Fruit fly (Drosophila melanogaster) whole organism, embryonic: ENCODE measurements around the gene Spn28Db.
A peak's percentile ranks its signal among the peaks of the same experiment; 100 is the strongest.

Source experiments
- Adf1 ChIP-seq: fragments of 200-800 bp; sonication (Bioruptor generic); IDR thresholded peaks from 2 replicates; pipeline ENCODE4 v1.3.6; 2022; ENCODE audit warnings: missing biosample characterization, missing genetic modification characterization
- Asciz ChIP-seq: fragments of 200-800 bp; sonication (Bioruptor generic); optimal IDR thresholded peaks from 2 replicates; lab custom pipeline; 2017; ENCODE audit warnings: missing biosample characterization, mild to moderate bottlenecking, missing genetic modification characterization, missing genetic modification reagents
- Atf6 ChIP-seq: fragments of 200-800 bp; sonication (Bioruptor generic); IDR thresholded peaks from 2 replicates; pipeline ENCODE4 v1.3.6; 2022; ENCODE audit warnings: missing biosample characterization, missing genetic modification characterization
- B-H1 ChIP-seq: fragments of 200-800 bp; sonication (Bioruptor generic); IDR thresholded peaks from 3 replicates; pipeline ENCODE4 v1.3.6; 2022; ENCODE audit warnings: missing biosample characterization, missing genetic modification characterization
- CG10209 ChIP-seq: fragments of 200-800 bp; sonication (Bioruptor generic); optimal IDR thresholded peaks from 3 replicates; lab custom pipeline; 2017; ENCODE audit warnings: missing biosample characterization, mild to moderate bottlenecking, missing genetic modification characterization, missing genetic modification reagents
- CG11504 ChIP-seq: fragments of 200-800 bp; sonication (Bioruptor generic); optimal IDR thresholded peaks from 3 replicates; lab custom pipeline; 2019; ENCODE audit warnings: missing biosample characterization, mild to moderate bottlenecking, missing genetic modification characterization, moderate library complexity
- CG13775 ChIP-seq: fragments of 200-800 bp; sonication (Bioruptor generic); optimal IDR thresholded peaks from 3 replicates; lab custom pipeline; 2017; ENCODE audit warnings: missing biosample characterization, mild to moderate bottlenecking, missing genetic modification characterization
- CG1792 ChIP-seq: fragments of 200-800 bp; sonication (Bioruptor generic); optimal IDR thresholded peaks from 2 replicates; lab custom pipeline; 2016; ENCODE audit warnings: missing biosample characterization, missing genetic modification characterization
- CG1832 ChIP-seq: fragments of 200-800 bp; sonication (Bioruptor generic); optimal IDR thresholded peaks from 2 replicates; lab custom pipeline; 2017; ENCODE audit warnings: missing biosample characterization, mild to moderate bottlenecking, missing genetic modification characterization, inconsistent platforms
- CG30431 ChIP-seq: fragments of 200-800 bp; sonication (Bioruptor generic); optimal IDR thresholded peaks from 2 replicates; lab custom pipeline; 2017; ENCODE audit warnings: missing biosample characterization, missing genetic modification characterization
- CG31365 ChIP-seq: fragments of 200-800 bp; sonication (Bioruptor generic); optimal IDR thresholded peaks from 2 replicates; lab custom pipeline; 2018; ENCODE audit warnings: missing biosample characterization, mild to moderate bottlenecking, missing genetic modification characterization
- CG3838 ChIP-seq: fragments of 200-800 bp; sonication (Bioruptor generic); optimal IDR thresholded peaks from 3 replicates; lab custom pipeline; 2016; ENCODE audit warnings: missing biosample characterization, missing genetic modification characterization
- CG3847 ChIP-seq: fragments of 200-800 bp; sonication (Bioruptor generic); IDR thresholded peaks from 2 replicates; pipeline ENCODE4 v1.3.6; 2022; ENCODE audit warnings: missing biosample characterization, missing genetic modification characterization
- CG43689 ChIP-seq: fragments of 200-800 bp; sonication (Bioruptor generic); IDR thresholded peaks from 2 replicates; pipeline ENCODE4 v1.3.6; 2022; ENCODE audit warnings: missing biosample characterization, missing genetic modification characterization
- CG7928 ChIP-seq: fragments of 200-800 bp; sonication (Bioruptor generic); optimal IDR thresholded peaks from 2 replicates; lab custom pipeline; 2017; ENCODE audit warnings: missing biosample characterization, mild to moderate bottlenecking, missing genetic modification characterization
- CG7987 ChIP-seq: fragments of 200-800 bp; sonication (Bioruptor generic); optimal IDR thresholded peaks from 2 replicates; lab custom pipeline; 2018; ENCODE audit warnings: missing biosample characterization, mild to moderate bottlenecking, missing genetic modification characterization, moderate library complexity
- CG8388 ChIP-seq: fragments of 200-800 bp; sonication (Bioruptor generic); optimal IDR thresholded peaks from 2 replicates; lab custom pipeline; 2019; ENCODE audit warnings: missing biosample characterization, mild to moderate bottlenecking, missing genetic modification characterization, moderate library complexity
- CG8924 ChIP-seq: fragments of 200-800 bp; optimal IDR thresholded peaks from 3 replicates; lab custom pipeline; 2019; ENCODE audit warnings: missing biosample characterization, mild to moderate bottlenecking, missing genetic modification characterization, moderate library complexity
- CG9215 ChIP-seq: fragments of 200-800 bp; sonication (Bioruptor generic); IDR thresholded peaks from 2 replicates; pipeline ENCODE4 v1.3.6; 2022; ENCODE audit warnings: missing biosample characterization, missing genetic modification characterization
- CG9437 ChIP-seq: fragments of 200-800 bp; sonication (Bioruptor generic); optimal IDR thresholded peaks from 2 replicates; lab custom pipeline; 2018; ENCODE audit warnings: missing biosample characterization, mild to moderate bottlenecking, missing genetic modification characterization
- Camta ChIP-seq: fragments of 200-800 bp; sonication (Bioruptor generic); optimal IDR thresholded peaks from 2 replicates; lab custom pipeline; 2016; ENCODE audit warnings: missing biosample characterization, missing genetic modification characterization
- CoRest ChIP-seq: fragments of 200-800 bp; sonication (Bioruptor generic); optimal IDR thresholded peaks from 3 replicates; lab custom pipeline; 2018; ENCODE audit warnings: missing biosample characterization, mild to moderate bottlenecking, missing genetic modification characterization, moderate library complexity
- CrebB ChIP-seq: fragments of 200-800 bp; sonication (Bioruptor generic); optimal IDR thresholded peaks from 3 replicates; lab custom pipeline; 2018; ENCODE audit warnings: missing biosample characterization, mild to moderate bottlenecking, missing genetic modification characterization
- Dref ChIP-seq: fragments of 200-800 bp; sonication (Bioruptor generic); IDR thresholded peaks from 2 replicates; pipeline ENCODE4 v1.3.6; 2022; ENCODE audit warnings: missing biosample characterization, missing genetic modification characterization
- Drgx ChIP-seq: fragments of 200-800 bp; sonication (Bioruptor generic); IDR thresholded peaks from 2 replicates; pipeline ENCODE4 v1.3.6; 2022; ENCODE audit warnings: missing biosample characterization, missing genetic modification characterization
- E2f2 ChIP-seq: fragments of 200-800 bp; sonication (Bioruptor generic); IDR thresholded peaks from 2 replicates; pipeline ENCODE4 v1.3.6; 2022; ENCODE audit warnings: missing biosample characterization, missing genetic modification characterization
- H2.0 ChIP-seq: fragments of 200-800 bp; sonication (Bioruptor generic); IDR thresholded peaks from 2 replicates; pipeline ENCODE4 v1.3.6; 2022; ENCODE audit warnings: missing biosample characterization, missing genetic modification characterization
- Hand ChIP-seq: fragments of 200-800 bp; sonication (Bioruptor generic); optimal IDR thresholded peaks from 2 replicates; lab custom pipeline; 2017; ENCODE audit warnings: mild to moderate bottlenecking, missing biosample characterization, missing genetic modification reagents, missing genetic modification characterization
- Hr3 ChIP-seq: fragments of 200-800 bp; sonication (Bioruptor generic); optimal IDR thresholded peaks from 3 replicates; lab custom pipeline; 2016; ENCODE audit warnings: missing biosample characterization, missing genetic modification characterization
- Myb ChIP-seq: fragments of 200-800 bp; sonication (Bioruptor generic); optimal IDR thresholded peaks from 2 replicates; lab custom pipeline; 2016; ENCODE audit warnings: missing biosample characterization, missing genetic modification characterization
- Oli ChIP-seq: fragments of 200-800 bp; sonication (Bioruptor generic); optimal IDR thresholded peaks from 2 replicates; lab custom pipeline; 2018; ENCODE audit warnings: missing biosample characterization, mild to moderate bottlenecking, missing genetic modification characterization, moderate library complexity
- Scr ChIP-seq: fragments of 200-800 bp; sonication (Bioruptor generic); IDR thresholded peaks from 2 replicates; pipeline ENCODE4 v1.3.6; 2022; ENCODE audit warnings: missing biosample characterization, missing genetic modification characterization; ENCODE audit not compliant: partially characterized antibody
- Sox102F ChIP-seq: fragments of 200-800 bp; sonication (Bioruptor generic); optimal IDR thresholded peaks from 2 replicates; lab custom pipeline; 2018; ENCODE audit warnings: missing biosample characterization, mild to moderate bottlenecking, missing genetic modification characterization, moderate library complexity
- ara ChIP-seq: fragments of 200-800 bp; sonication (Bioruptor generic); IDR thresholded peaks from 2 replicates; pipeline ENCODE4 v1.3.6; 2022; ENCODE audit warnings: missing biosample characterization, missing genetic modification characterization
- bcd ChIP-seq: fragments of 200-800 bp; sonication (Bioruptor generic); optimal IDR thresholded peaks from 2 replicates; lab custom pipeline; 2017; ENCODE audit warnings: missing biosample characterization, mild to moderate bottlenecking, missing genetic modification characterization
- cato ChIP-seq: fragments of 200-800 bp; sonication (Bioruptor generic); optimal IDR thresholded peaks from 2 replicates; lab custom pipeline; 2016; ENCODE audit warnings: missing biosample characterization, missing genetic modification characterization, borderline replicate concordance
- chif ChIP-seq, 2 experiments: fragments of 200-800 bp; sonication (Bioruptor generic); optimal IDR thresholded peaks; 3 replicates each; lab custom pipeline; 2016; ENCODE audit warnings: missing biosample characterization in 2 of 2, missing genetic modification characterization in 2 of 2
- crc ChIP-seq: fragments of 200-800 bp; sonication (Bioruptor generic); optimal IDR thresholded peaks from 2 replicates; lab custom pipeline; 2016; ENCODE audit warnings: missing biosample characterization, missing genetic modification characterization
- crp ChIP-seq, 2 experiments: fragments of 200-800 bp; sonication (Bioruptor generic); optimal IDR thresholded peaks; 2 replicates in 1 of 2; 3 replicates in 1 of 2; lab custom pipeline; 2017; ENCODE audit warnings: missing biosample characterization in 2 of 2, missing genetic modification characterization in 2 of 2, mild to moderate bottlenecking in 1 of 2, moderate library complexity in 1 of 2
- danr ChIP-seq: fragments of 200-800 bp; sonication (Bioruptor generic); IDR thresholded peaks from 2 replicates; pipeline ENCODE4 v1.3.6; 2022; ENCODE audit warnings: missing biosample characterization, missing genetic modification characterization
- dm ChIP-seq: fragments of 200-800 bp; sonication (Bioruptor generic); optimal IDR thresholded peaks from 3 replicates; lab custom pipeline; 2016; ENCODE audit warnings: missing biosample characterization, missing genetic modification characterization
- jigr1 ChIP-seq: fragments of 200-800 bp; sonication (Bioruptor generic); IDR thresholded peaks from 3 replicates; pipeline ENCODE4 v1.3.6; 2022; ENCODE audit warnings: missing biosample characterization, missing genetic modification characterization
- luna ChIP-seq: fragments of 200-800 bp; sonication (Bioruptor generic); optimal IDR thresholded peaks from 2 replicates; lab custom pipeline; 2016; ENCODE audit warnings: missing biosample characterization, missing genetic modification characterization
- mld ChIP-seq: fragments of 200-800 bp; sonication (Bioruptor generic); IDR thresholded peaks from 3 replicates; pipeline ENCODE4 v1.3.6; 2022; ENCODE audit warnings: missing biosample characterization, missing genetic modification characterization; ENCODE audit not compliant: partially characterized antibody
- pho ChIP-seq: fragments of 200-800 bp; sonication (Bioruptor generic); optimal IDR thresholded peaks from 2 replicates; lab custom pipeline; 2016; ENCODE audit warnings: missing biosample characterization, missing genetic modification characterization
- pnt ChIP-seq: fragments of 200-800 bp; sonication (Bioruptor generic); optimal IDR thresholded peaks from 3 replicates; lab custom pipeline; 2016; ENCODE audit warnings: missing biosample characterization, missing genetic modification characterization
- slou ChIP-seq: fragments of 200-800 bp; sonication (Bioruptor generic); optimal IDR thresholded peaks from 3 replicates; lab custom pipeline; 2016; ENCODE audit warnings: missing biosample characterization, missing genetic modification characterization
- slp2 ChIP-seq: fragments of 200-800 bp; sonication (Bioruptor generic); optimal IDR thresholded peaks from 2 replicates; lab custom pipeline; 2016; ENCODE audit warnings: missing biosample characterization, missing genetic modification characterization
- stc ChIP-seq: fragments of 200-800 bp; sonication (Bioruptor generic); IDR thresholded peaks from 2 replicates; pipeline ENCODE4 v1.3.6; 2022; ENCODE audit warnings: missing biosample characterization, missing genetic modification characterization
- ttk ChIP-seq: fragments of 200-800 bp; sonication (Bioruptor generic); IDR thresholded peaks from 2 replicates; pipeline ENCODE4 v2.1.2; 2022; ENCODE audit warnings: missing biosample characterization, missing genetic modification characterization
- zfh2 ChIP-seq: fragments of 200-800 bp; sonication (Bioruptor generic); optimal IDR thresholded peaks from 2 replicates; lab custom pipeline; 2016; ENCODE audit warnings: missing biosample characterization, missing genetic modification characterization

Spn28Db gene

DNA sequence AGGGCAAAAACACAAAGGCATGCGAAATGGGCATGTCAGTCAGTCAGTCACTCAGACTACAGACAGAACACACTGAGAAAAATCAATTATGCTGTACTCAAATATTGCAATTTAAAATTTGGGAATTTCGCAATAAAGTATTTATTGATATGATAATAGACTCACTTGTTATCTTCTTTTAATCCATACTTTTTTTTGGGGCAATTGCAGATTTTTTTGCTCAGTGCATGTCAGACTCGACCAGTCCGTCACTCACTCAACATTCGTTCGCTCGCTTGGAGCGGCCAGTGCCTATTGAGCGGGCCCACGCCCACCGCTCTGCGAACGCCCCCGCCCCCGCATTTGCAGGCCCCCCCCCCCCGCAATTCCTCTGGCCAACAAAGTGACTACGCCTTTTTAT is 25.9 kb upstream of the Spn28Db start (continued):
- TF ChIP-seq CG43689 (peak; percentile 52), Sox102F (GFP tag; lab: Kevin White, UChicago) (peak; percentile 83), Dref (GFP tag; lab: Robert Waterston, UW) (no peak), Drgx (GFP tag; lab: Robert Waterston, UW) (peak; percentile 76), luna (GFP tag; lab: Kevin White, UChicago) (no peak), CG7928 (GFP tag; lab: Kevin White, UChicago) (no peak), Hr3 (GFP tag; lab: Kevin White, UChicago) (peak; percentile 63), crp (GFP tag; optimal IDR thresholded peaks at IDR 0.05; lab: Kevin White, UChicago) (peak in 1 of 2 experiments; percentile 1), Asciz (GFP tag; lab: Kevin White, UChicago) (no peak), E2f2 (GFP tag; lab: Robert Waterston, UW) (peak; percentile 44; the same call in 1 of the 2 replicates), chif (GFP tag; optimal IDR thresholded peaks at IDR 0.05; lab: Kevin White, UChicago) (peak; percentile 41 to 63), mld (GFP tag; lab: Robert Waterston, UW) (no peak), CG9215 (peak; percentile 34; the same call in 1 of the 2 replicates), CG9437 (GFP tag; lab: Kevin White, UChicago) (peak; percentile 29), CG3838 (GFP tag; lab: Kevin White, UChicago) (no peak), ara (GFP tag; lab: Robert Waterston, UW) (peak; percentile 52; the same call in 1 of the 2 replicates), CG1792 (GFP tag; lab: Kevin White, UChicago) (no peak), Atf6 (peak; percentile 79), CG1832 (GFP tag; lab: Kevin White, UChicago) (peak; percentile 11), pho (GFP tag; lab: Kevin White, UChicago) (peak; percentile 36), CG30431 (peak; percentile 37), CG11504 (tag; lab: Kevin White, UChicago) (peak; percentile 72), CG3847 (GFP tag; lab: Robert Waterston, UW) (peak; percentile 79), stc (GFP tag; lab: Robert Waterston, UW) (peak; percentile 64), slp2 (no peak), Adf1 (GFP tag; lab: Robert Waterston, UW) (peak; percentile 44), jigr1 (no peak), Myb (peak; percentile 18), ttk (GFP tag; lab: Robert Waterston, UW) (peak; percentile 76), CoRest (tag; lab: Kevin White, UChicago) (peak; percentile 67), CG7987 (GFP tag; lab: Kevin White, UChicago) (no peak), CG31365 (tag; lab: Kevin White, UChicago) (no peak), CG10209 (GFP tag; lab: Kevin White, UChicago) (peak; percentile 76), B-H1 (GFP tag; lab: Robert Waterston, UW) (peak; percentile 63), Hand (peak; percentile 66), CG8924 (tag; lab: Kevin White, UChicago) (peak; percentile 63), crc (GFP tag; lab: Kevin White, UChicago) (peak; percentile 21), CG13775 (peak; percentile 62), Oli (tag; lab: Kevin White, UChicago) (peak; percentile 80), danr (GFP tag; lab: Robert Waterston, UW) (peak; percentile 50), dm (GFP tag; lab: Kevin White, UChicago) (peak; percentile 14), Camta (GFP tag; lab: Kevin White, UChicago) (peak; percentile 34), pnt (GFP tag; lab: Kevin White, UChicago) (peak; percentile 63), zfh2 (GFP tag; lab: Kevin White, UChicago) (peak; percentile 32), cato (GFP tag; lab: Kevin White, UChicago) (peak; percentile 49), slou (GFP tag; lab: Kevin White, UChicago) (no peak), Scr (GFP tag; lab: Robert Waterston, UW) (no peak), CG8388 (GFP tag; lab: Kevin White, UChicago) (peak; percentile 61), H2.0 (peak; percentile 84), CrebB (peak; percentile 17), bcd (peak; percentile 7)
